Fruit fly (Drosophila melanogaster): Measurements from ENCODE around the gene Cul5.

Cul5 gene

DNA sequence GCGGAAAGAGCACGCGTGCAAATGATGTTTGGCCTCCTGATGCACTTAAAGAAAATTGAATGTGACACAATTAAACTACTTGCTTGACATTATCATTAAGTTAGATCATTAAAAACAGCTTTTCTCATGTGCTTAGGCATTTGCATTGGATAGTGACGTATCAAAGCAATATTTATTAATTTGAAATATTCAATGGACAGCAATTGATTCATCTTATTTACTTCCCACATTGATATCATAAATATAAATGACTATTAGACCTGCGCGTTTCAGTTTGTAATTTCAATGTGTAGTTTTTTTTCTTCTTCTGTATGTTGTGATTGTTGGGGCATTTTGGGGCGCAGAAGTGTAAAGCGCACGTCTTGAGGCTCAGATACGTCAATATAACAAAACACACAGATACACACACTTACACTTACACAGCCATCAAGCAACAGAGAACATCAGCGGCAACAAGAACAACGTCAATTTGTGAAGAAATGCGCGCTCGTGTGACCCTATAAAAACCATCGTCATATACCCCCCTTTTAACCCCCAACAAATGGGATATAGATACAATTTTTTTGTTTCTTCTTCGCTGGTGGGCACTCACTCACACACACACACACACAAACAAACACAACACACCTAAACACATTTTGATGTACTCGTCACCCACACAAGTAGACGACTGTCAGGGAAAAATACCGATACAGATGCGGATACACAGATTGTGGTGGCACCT is 26.3 kb upstream of the Cul5 start:
- TF ChIP-seq Hr83 (GFP tag; optimal IDR thresholded peaks at IDR 0.05; ENCODE audit: poor library complexity, severe bottlenecking) (no peak), psq (GFP tag; optimal IDR thresholded peaks at IDR 0.05) (no peak), Hr78 (GFP tag; optimal IDR thresholded peaks at IDR 0.05) (no peak), h (GFP tag; optimal IDR thresholded peaks at IDR 0.05) (peak; percentile 64), dsf (GFP tag; optimal IDR thresholded peaks at IDR 0.05; ENCODE audit: borderline replicate concordance) (no peak), brk (GFP tag; optimal IDR thresholded peaks at IDR 0.05) (no peak), lola (GFP tag; optimal IDR thresholded peaks at IDR 0.05) (no peak), usp (GFP tag; optimal IDR thresholded peaks at IDR 0.05) (no peak), CrebA (GFP tag; optimal IDR thresholded peaks at IDR 0.05; ENCODE audit: borderline replicate concordance) (no peak), dmrt93B (GFP tag; optimal IDR thresholded peaks at IDR 0.05) (peak; percentile 45), Abd-B (GFP tag; optimal IDR thresholded peaks at IDR 0.05) (no peak), woc (GFP tag; optimal IDR thresholded peaks at IDR 0.05) (peak; percentile 56), foxo (GFP tag; optimal IDR thresholded peaks at IDR 0.05) (peak in 1 of 2 experiments; percentile 58), dl (GFP tag; optimal IDR thresholded peaks at IDR 0.05; ENCODE audit: insufficient read depth in 1 of 2, partially characterized antibody in 2 of 2) (no peak), pan (optimal IDR thresholded peaks at IDR 0.05) (no peak), ey (GFP tag; optimal IDR thresholded peaks at IDR 0.05) (peak; percentile 60), sage (GFP tag; optimal IDR thresholded peaks at IDR 0.05) (peak; percentile 17), tai (GFP tag; optimal IDR thresholded peaks at IDR 0.05) (no peak), Mio (GFP tag; optimal IDR thresholded peaks at IDR 0.05) (no peak), CG32264 (GFP tag; optimal IDR thresholded peaks at IDR 0.05) (no peak), CG9705 (GFP tag; optimal IDR thresholded peaks at IDR 0.05) (no peak), sv (GFP tag; optimal IDR thresholded peaks at IDR 0.05) (peak; percentile 52), HLH106 (tag; optimal IDR thresholded peaks at IDR 0.05) (peak; percentile 54), Jra (GFP tag; optimal IDR thresholded peaks at IDR 0.05) (no peak), OdsH (GFP tag; optimal IDR thresholded peaks at IDR 0.05) (peak; percentile 47), Dif (GFP tag; optimal IDR thresholded peaks at IDR 0.05; ENCODE audit: partially characterized antibody) (no peak), GATAd (GFP tag; optimal IDR thresholded peaks at IDR 0.05) (no peak), br (GFP tag; optimal IDR thresholded peaks at IDR 0.05) (peak; percentile 33), jim (GFP tag; optimal IDR thresholded peaks at IDR 0.05) (no peak), fru (GFP tag; optimal IDR thresholded peaks at IDR 0.05) (peak; percentile 62), Rel (GFP tag; optimal IDR thresholded peaks at IDR 0.05) (no peak), Rel (tag; optimal IDR thresholded peaks at IDR 0.05) (no peak), Vsx2 (GFP tag; optimal IDR thresholded peaks at IDR 0.05; ENCODE audit: partially characterized antibody) (no peak), N (GFP tag; optimal IDR thresholded peaks at IDR 0.05) (no peak), Dfd (GFP tag; optimal IDR thresholded peaks at IDR 0.05) (peak; percentile 47), rgr (GFP tag; optimal IDR thresholded peaks at IDR 0.05) (peak; percentile 36), Sp1 (GFP tag; optimal IDR thresholded peaks at IDR 0.05) (peak; percentile 37), Myc (optimal IDR thresholded peaks at IDR 0.05) (no peak), Hnf4 (GFP tag; optimal IDR thresholded peaks at IDR 0.05) (no peak)

DNA sequence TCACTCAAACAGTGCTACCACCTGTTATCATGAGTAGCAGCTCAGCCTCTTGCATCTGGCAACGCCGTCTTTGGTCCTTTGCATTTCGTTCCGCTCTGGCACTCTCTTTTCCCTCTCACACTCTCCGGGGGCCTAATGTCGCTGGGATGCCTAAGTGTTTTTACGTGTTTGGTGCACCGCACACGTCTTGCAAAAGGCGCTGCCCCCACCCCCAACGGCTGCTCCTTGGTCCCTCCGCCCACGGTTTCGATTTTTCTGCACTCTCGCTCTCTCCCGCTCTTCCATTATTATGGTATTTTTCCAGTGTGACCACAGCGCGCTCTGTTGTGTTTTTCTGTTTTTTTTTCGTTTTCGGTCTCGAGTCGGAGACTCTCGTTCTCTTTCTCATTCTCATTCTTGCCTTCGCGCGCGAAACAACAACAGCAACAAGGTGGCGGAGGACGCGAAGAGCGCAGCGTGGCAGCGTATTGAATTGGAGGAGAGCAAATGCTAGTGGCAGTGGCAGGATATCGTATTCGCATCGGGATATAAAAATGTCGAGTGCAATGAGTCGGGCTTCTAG is 25.2 kb upstream of the Cul5 start:
- TF ChIP-seq psq (GFP tag; optimal IDR thresholded peaks at IDR 0.05) (peak; percentile 82), h (GFP tag; optimal IDR thresholded peaks at IDR 0.05) (peak; percentile 1), GATAd (GFP tag; optimal IDR thresholded peaks at IDR 0.05) (peak; percentile 26), br (GFP tag; optimal IDR thresholded peaks at IDR 0.05) (peak; percentile 12), Vsx2 (GFP tag; optimal IDR thresholded peaks at IDR 0.05; ENCODE audit: partially characterized antibody) (no peak)

All from whole organism, wandering third instar larva.